Fruit fly (Drosophila melanogaster) whole organism, larva: Measurements from ENCODE around the gene CG7523.

Experiments
- noc ChIP-seq: fragments of 200-800 bp; sonication (Bioruptor generic); optimal IDR thresholded peaks from 3 replicates; lab custom pipeline; 2019; ENCODE audit warnings: missing biosample characterization, mild to moderate bottlenecking, missing genetic modification characterization, moderate library complexity

CG7523 gene

DNA sequence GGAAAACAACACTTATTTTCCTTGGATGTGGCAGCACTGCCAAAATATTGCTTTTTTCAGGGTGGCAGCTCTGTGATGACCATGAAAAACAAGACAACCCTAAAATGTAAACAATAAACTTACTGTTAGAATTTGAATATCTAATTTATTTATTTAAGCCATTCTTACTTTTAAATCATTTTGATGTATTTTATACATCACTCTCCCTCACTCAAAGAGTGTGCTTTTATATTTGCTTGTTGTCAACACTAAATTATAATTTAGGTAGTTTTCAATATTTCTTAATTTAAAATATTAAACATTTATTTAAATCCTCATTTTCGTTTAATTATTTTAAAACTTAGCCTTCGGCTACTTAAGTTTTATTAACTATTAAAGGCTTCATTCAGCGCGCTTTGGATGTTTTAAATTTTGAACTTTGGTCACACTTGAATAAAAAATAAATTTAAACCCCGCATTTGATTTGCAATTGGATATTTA, at the start of gene CG7523, which contains the start of gene Mps1:
TSS of gene CG7523 (minus strand) at position 39 of the 480 bp plus-strand sequence.
TSS of gene Mps1 (plus strand) at position 415 of the 480 bp plus-strand sequence.
- TF ChIP-seq noc (tag; lab: Kevin White, UChicago) = no peak

- TF ChIP-seq noc (tag; lab: Kevin White, UChicago) = no peak
Observed at dm6 chr3R:17718760-17719625, 48.3 kb upstream of the CG7523 start, which contains the start of gene Pxt. Pxt (plus strand) TSS chr3R:17719454.

DNA sequence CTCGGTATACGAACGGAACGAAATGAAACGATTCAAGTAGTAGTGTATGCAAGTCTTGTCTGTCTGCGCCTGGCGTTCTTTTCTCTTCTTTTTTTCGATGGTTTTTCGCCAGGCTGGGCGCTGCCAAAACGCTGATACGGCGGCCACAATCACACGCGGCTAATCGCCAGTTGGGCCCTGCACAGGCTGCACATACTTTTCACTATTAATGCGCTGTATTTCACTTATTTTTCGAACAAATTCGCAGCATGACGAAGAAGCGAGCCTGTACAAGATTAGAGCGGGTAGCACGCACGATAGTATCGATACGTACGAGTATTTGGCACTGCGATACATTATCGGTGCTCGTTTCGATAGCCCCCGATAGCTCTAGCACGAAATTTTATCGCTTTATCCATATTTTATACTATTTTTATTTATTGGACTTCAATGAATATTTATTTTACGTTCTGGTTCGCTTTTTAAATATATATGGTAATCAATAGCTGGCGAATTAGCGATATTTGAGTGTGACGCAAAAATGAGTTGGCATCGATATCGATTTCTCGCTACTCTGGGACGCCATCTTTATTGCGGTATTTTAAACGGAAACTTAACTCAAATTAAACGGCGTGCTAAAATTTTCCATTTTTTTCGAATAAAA, 47.5 kb upstream of the CG7523 start, which contains the start of gene osa:
TSS of gene osa (minus strand) at position 300 of the 643 bp plus-strand sequence.
- TF ChIP-seq noc (tag; lab: Kevin White, UChicago) = peak; percentile 24

DNA sequence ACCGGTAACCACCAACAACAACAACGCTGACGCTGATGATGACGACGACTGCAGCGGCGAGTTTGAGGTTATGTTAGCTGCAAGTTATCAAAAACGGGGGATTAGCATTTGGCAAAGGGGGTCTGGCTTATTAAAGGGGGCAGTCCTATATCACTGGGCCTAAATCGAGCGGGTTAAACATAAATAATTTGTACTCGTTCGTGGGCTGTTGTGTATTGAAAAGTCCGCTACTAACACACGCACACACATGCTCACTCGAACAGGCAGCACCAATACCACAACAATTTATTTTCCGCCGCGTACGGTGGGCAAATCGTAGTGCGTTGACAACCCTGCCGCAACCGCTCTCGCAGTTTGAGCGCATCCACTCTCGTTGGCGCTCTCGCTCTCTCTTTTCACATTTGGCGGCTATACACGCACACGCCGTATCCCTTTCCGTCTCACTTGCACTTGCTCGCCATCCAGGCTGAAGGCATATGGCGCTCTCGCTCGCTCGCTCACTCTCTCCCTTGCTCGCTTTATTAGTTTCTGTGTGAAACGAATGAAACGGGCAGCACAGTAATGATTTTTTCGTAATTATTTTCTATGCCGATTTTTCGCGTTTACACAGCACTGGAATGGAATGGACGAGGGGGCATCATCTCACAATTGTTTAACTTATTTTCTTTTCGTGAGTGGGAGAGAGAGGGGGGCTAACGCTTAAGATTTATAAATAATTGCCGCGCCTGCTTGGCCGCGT, 46.3 kb upstream of the CG7523 start:
- TF ChIP-seq noc (tag; lab: Kevin White, UChicago) = no peak

- TF ChIP-seq noc (tag; lab: Kevin White, UChicago) = no peak
Observed at dm6 chr3R:17714773-17715344, 44.2 kb upstream of the CG7523 start.

DNA sequence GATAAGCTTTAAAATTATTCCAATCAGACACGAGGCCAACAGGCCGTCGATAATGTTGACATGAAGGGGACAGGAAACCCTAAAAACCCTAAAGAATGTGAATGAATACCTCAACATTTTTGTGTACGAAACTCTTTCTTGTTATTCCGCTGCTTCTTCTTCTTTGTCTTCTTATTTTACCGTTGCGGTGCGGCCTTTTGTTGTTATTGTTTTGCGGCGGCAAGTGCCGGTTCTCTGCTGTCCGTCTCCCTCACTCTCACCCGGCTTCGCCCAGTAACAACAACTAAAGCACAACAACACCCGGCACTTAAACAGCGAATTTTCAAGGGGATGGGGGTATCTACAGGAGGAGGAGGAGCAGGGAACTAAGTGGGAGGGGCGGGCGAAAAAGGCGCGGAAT, 43.7 kb upstream of the CG7523 start:
- TF ChIP-seq noc (tag; lab: Kevin White, UChicago) = peak; percentile 6

dm6 chr3R:17712623-17713521, 42.2 kb upstream of the CG7523 start:
- TF ChIP-seq noc (tag; lab: Kevin White, UChicago) = no peak

DNA sequence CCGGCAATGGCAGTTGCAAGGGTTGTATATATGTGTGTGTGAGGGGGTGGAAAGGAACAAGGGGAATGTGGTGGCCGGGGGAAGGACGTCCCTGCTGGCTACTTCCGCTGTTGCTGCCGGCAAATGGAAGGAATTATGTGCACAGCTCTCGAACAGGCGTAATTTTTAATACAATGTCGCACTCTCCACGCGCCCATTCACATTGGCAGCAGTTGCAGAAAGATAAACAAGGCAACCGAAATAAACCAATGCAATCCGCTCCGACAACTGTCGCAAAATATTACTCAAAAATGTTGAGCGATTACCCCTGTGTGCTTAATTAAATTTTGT, 40.9 kb upstream of the CG7523 start:
- no peak for TF ChIP-seq noc (tag; lab: Kevin White, UChicago)

- no peak for TF ChIP-seq noc (tag; lab: Kevin White, UChicago)
Observed at dm6 chr3R:17710900-17711645, 40.4 kb upstream of the CG7523 start.

DNA sequence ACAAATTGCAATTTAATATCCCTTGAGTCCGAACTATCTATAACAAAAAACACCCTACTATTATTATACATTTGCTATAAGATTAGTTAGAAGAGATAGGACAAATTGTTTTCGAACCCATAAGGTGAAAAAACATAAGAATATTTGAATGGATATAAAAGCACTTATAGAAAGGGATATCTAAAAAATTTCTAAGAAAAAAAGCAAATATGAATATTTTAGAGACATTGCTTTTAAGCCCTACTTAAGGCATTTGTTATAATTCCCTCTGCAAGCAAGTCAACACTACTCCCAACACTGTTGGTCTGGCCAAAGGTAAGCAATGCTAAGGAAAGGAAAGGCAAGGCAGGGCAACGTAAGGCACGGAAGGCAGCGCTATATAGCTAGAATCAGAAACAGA, 39.7 kb upstream of the CG7523 start:
- TF ChIP-seq noc (tag; lab: Kevin White, UChicago) = no peak

- TF ChIP-seq noc (tag; lab: Kevin White, UChicago) = no peak
Observed at dm6 chr3R:17709623-17710145, 39.0 kb upstream of the CG7523 start.

- no peak for TF ChIP-seq noc (tag; lab: Kevin White, UChicago)
Observed at dm6 chr3R:17708778-17709476, 38.2 kb upstream of the CG7523 start.

- TF ChIP-seq noc (tag; lab: Kevin White, UChicago) = no peak
Observed at dm6 chr3R:17707799-17708198, 37.1 kb upstream of the CG7523 start.
